Worm (Caenorhabditis elegans): ENCODE measurements around the gene nhr-141.

The nhr-141 gene

ce11 chrV:7432441-7433146, 11.9 kb upstream of the nhr-141 start:
- TF ChIP-seq ztf-11 (tag; optimal IDR thresholded peaks at IDR 0.05), result no peak
- TF ChIP-seq nhr-43 (tag; optimal IDR thresholded peaks at IDR 0.05; ENCODE audit: poor library complexity, severe bottlenecking), result peak; percentile 70
- TF ChIP-seq nhr-237 (tag; optimal IDR thresholded peaks at IDR 0.05), result no peak
- TF ChIP-seq nhr-67 (tag; optimal IDR thresholded peaks at IDR 0.05), result no peak
- no peak for TF ChIP-seq lin-15B (tag; optimal IDR thresholded peaks at IDR 0.05)
- no peak for TF ChIP-seq nhr-77 (tag; optimal IDR thresholded peaks at IDR 0.05)
- no peak for TF ChIP-seq tbx-2 (tag; optimal IDR thresholded peaks at IDR 0.05)
- no peak for TF ChIP-seq elt-1 (tag; optimal IDR thresholded peaks at IDR 0.05)
- peak; percentile 24 for TF ChIP-seq lsy-12 (tag; optimal IDR thresholded peaks at IDR 0.05)
- TF ChIP-seq elt-2 (tag; optimal IDR thresholded peaks at IDR 0.05), result peak; percentile 42
- no peak for TF ChIP-seq nhr-25 (tag; optimal IDR thresholded peaks at IDR 0.05)
- TF ChIP-seq fos-1 (tag; optimal IDR thresholded peaks at IDR 0.05), result no peak
- no peak for TF ChIP-seq lin-39 (tag; optimal IDR thresholded peaks at IDR 0.05)
- peak; percentile 6 for TF ChIP-seq nhr-23 (tag; optimal IDR thresholded peaks at IDR 0.05)
- no peak for TF ChIP-seq aly-2 (tag; optimal IDR thresholded peaks at IDR 0.05)
- no peak for TF ChIP-seq eor-1 (tag; optimal IDR thresholded peaks at IDR 0.05)
- TF ChIP-seq nhr-76 (tag; optimal IDR thresholded peaks at IDR 0.05), result no peak
- no peak for TF ChIP-seq R02D3.7 (tag; optimal IDR thresholded peaks at IDR 0.05)
- TF ChIP-seq ceh-82 (tag; optimal IDR thresholded peaks at IDR 0.05), result no peak
- TF ChIP-seq mml-1 (tag; optimal IDR thresholded peaks at IDR 0.05), result no peak
- TF ChIP-seq hmg-11 (tag; optimal IDR thresholded peaks at IDR 0.05), result no peak
- no peak for TF ChIP-seq daf-12 (tag; optimal IDR thresholded peaks at IDR 0.05)
- no peak for TF ChIP-seq ceh-9 (tag; optimal IDR thresholded peaks at IDR 0.05)
- TF ChIP-seq ZK546.5 (tag; optimal IDR thresholded peaks at IDR 0.05), result no peak
- peak; percentile 76 for TF ChIP-seq ama-1 (optimal IDR thresholded peaks at IDR 0.05)
- TF ChIP-seq ceh-28 (tag; optimal IDR thresholded peaks at IDR 0.05), result no peak

ce11 chrV:7434805-7435363, 9.6 kb upstream of the nhr-141 start:
- TF ChIP-seq lin-39 (tag; optimal IDR thresholded peaks at IDR 0.05) (peak; percentile 51), lin-15B (tag; optimal IDR thresholded peaks at IDR 0.05) (peak; percentile 9), egl-5 (tag; optimal IDR thresholded peaks at IDR 0.05) (peak; percentile 69), nhr-25 (tag; optimal IDR thresholded peaks at IDR 0.05) (no peak), pqm-1 (tag; optimal IDR thresholded peaks at IDR 0.05) (peak; percentile 91), snpc-4 (tag; optimal IDR thresholded peaks at IDR 0.05) (peak; percentile 21), elt-1 (tag; optimal IDR thresholded peaks at IDR 0.05) (peak; percentile 4), daf-12 (tag; optimal IDR thresholded peaks at IDR 0.05) (no peak), fkh-10 (GFP tag; optimal IDR thresholded peaks at IDR 0.05) (peak; percentile 40), nfya-1 (tag; optimal IDR thresholded peaks at IDR 0.05; ENCODE audit: insufficient read depth) (peak; percentile 50), fkh-2 (tag; optimal IDR thresholded peaks at IDR 0.05) (no peak), pha-4 (tag; optimal IDR thresholded peaks at IDR 0.05) (peak; percentile 60), mdl-1 (tag; optimal IDR thresholded peaks at IDR 0.05) (peak; percentile 76), nhr-11 (tag; optimal IDR thresholded peaks at IDR 0.05) (no peak), ama-1 (optimal IDR thresholded peaks at IDR 0.05) (peak; percentile 42), nhr-76 (tag; optimal IDR thresholded peaks at IDR 0.05) (no peak), elt-2 (tag; optimal IDR thresholded peaks at IDR 0.05) (peak; percentile 74), hmg-11 (tag; optimal IDR thresholded peaks at IDR 0.05) (peak; percentile 27), skn-1 (tag; optimal IDR thresholded peaks at IDR 0.05) (peak; percentile 62)

ce11 chrV:7435376-7436204, 8.9 kb upstream of the nhr-141 start, which contains the start of the genes ddo-2 and F25E5.8:
ddo-2 (minus strand) TSS chrV:7435705.
F25E5.8 (plus strand) TSS chrV:7435930.
- TF ChIP-seq nhr-23 (tag; optimal IDR thresholded peaks at IDR 0.05) (peak; percentile 70), hmg-11 (tag; optimal IDR thresholded peaks at IDR 0.05) (peak; percentile 11), nhr-25 (tag; optimal IDR thresholded peaks at IDR 0.05) (peak; percentile 14), nhr-43 (tag; optimal IDR thresholded peaks at IDR 0.05; ENCODE audit: poor library complexity, severe bottlenecking) (peak; percentile 46), lsy-12 (tag; optimal IDR thresholded peaks at IDR 0.05) (no peak), eor-1 (tag; optimal IDR thresholded peaks at IDR 0.05) (no peak)

All from whole organism, L3 larva.